Worm (Caenorhabditis elegans): ENCODE results near the gene F59E12.8.

The F59E12.8 gene

ce11 chrII:5594210-5594764, 42.4 kb downstream of the F59E12.8 start, which contains the start of gene ttc-4 (continued):
- TF ChIP-seq fkh-10 (GFP tag; optimal IDR thresholded peaks at IDR 0.05), result no peak
- peak; percentile 54 for TF ChIP-seq F13H6.1 (tag; optimal IDR thresholded peaks at IDR 0.05)
- TF ChIP-seq mec-3 (tag; optimal IDR thresholded peaks at IDR 0.05; ENCODE audit: borderline replicate concordance), result no peak
- no peak for TF ChIP-seq hlh-13 (GFP tag; optimal IDR thresholded peaks at IDR 0.05)
- peak; percentile 56 for TF ChIP-seq ets-4 (tag; optimal IDR thresholded peaks at IDR 0.05)
- TF ChIP-seq rnt-1 (tag; optimal IDR thresholded peaks at IDR 0.05), result peak; percentile 33
- peak; percentile 71 for TF ChIP-seq C08G9.2 (tag; optimal IDR thresholded peaks at IDR 0.05)
- TF ChIP-seq dmd-4 (tag; optimal IDR thresholded peaks at IDR 0.05; ENCODE audit: borderline replicate concordance), result no peak
- TF ChIP-seq ceh-31 (tag; optimal IDR thresholded peaks at IDR 0.05), result peak; percentile 90
- no peak for TF ChIP-seq lin-11 (tag; optimal IDR thresholded peaks at IDR 0.05)
- TF ChIP-seq ceh-14 (tag; optimal IDR thresholded peaks at IDR 0.05), result peak; percentile 52
- no peak for TF ChIP-seq pros-1 (tag; optimal IDR thresholded peaks at IDR 0.05)
- no peak for TF ChIP-seq hlh-6 (tag; optimal IDR thresholded peaks at IDR 0.05)

- TF ChIP-seq rnt-1 (tag; optimal IDR thresholded peaks at IDR 0.05), result peak; percentile 37
- TF ChIP-seq unc-42 (tag; optimal IDR thresholded peaks at IDR 0.05), result peak; percentile 59
- TF ChIP-seq hlh-30 (tag; optimal IDR thresholded peaks at IDR 0.05; ENCODE audit: insufficient read depth), result peak; percentile 95
- no peak for TF ChIP-seq ahr-1 (tag; optimal IDR thresholded peaks at IDR 0.05)
- TF ChIP-seq hlh-8 (tag; optimal IDR thresholded peaks at IDR 0.05), result peak; percentile 13
- TF ChIP-seq nhr-11 (tag; optimal IDR thresholded peaks at IDR 0.05), result no peak
- TF ChIP-seq ceh-14 (tag; optimal IDR thresholded peaks at IDR 0.05), result no peak
- TF ChIP-seq sdc-2 (tag; optimal IDR thresholded peaks at IDR 0.05), result peak; percentile 33
- TF ChIP-seq lin-11 (tag; optimal IDR thresholded peaks at IDR 0.05), result no peak
- peak; percentile 72 for TF ChIP-seq nfya-1 (tag; optimal IDR thresholded peaks at IDR 0.05)
- no peak for TF ChIP-seq ztf-16 (tag; optimal IDR thresholded peaks at IDR 0.05)
- peak; percentile 38 for TF ChIP-seq hlh-6 (tag; optimal IDR thresholded peaks at IDR 0.05)
- TF ChIP-seq ref-2 (tag; optimal IDR thresholded peaks at IDR 0.05), result peak; percentile 56
- peak; percentile 81 for TF ChIP-seq ceh-18 (tag; optimal IDR thresholded peaks at IDR 0.05)
- peak; percentile 69 for TF ChIP-seq ceh-34 (tag; optimal IDR thresholded peaks at IDR 0.05)
- TF ChIP-seq sox-2 (GFP tag; IDR thresholded peaks at IDR 0.05), result peak; percentile 18; the same call in 1 of the 2 replicates
- peak; percentile 76 for TF ChIP-seq tbx-2 (tag; optimal IDR thresholded peaks at IDR 0.05)
- no peak for TF ChIP-seq K02D7.2 (tag; optimal IDR thresholded peaks at IDR 0.05)
- no peak for TF ChIP-seq F13H6.1 (tag; optimal IDR thresholded peaks at IDR 0.05)
- TF ChIP-seq K09A11.1 (tag; optimal IDR thresholded peaks at IDR 0.05; ENCODE audit: insufficient read depth), result no peak
- TF ChIP-seq elt-2 (tag; optimal IDR thresholded peaks at IDR 0.05), result peak; percentile 57
- no peak for TF ChIP-seq pha-2 (tag; optimal IDR thresholded peaks at IDR 0.05)
- TF ChIP-seq ceh-31 (tag; optimal IDR thresholded peaks at IDR 0.05), result peak; percentile 65
- TF ChIP-seq unc-55 (GFP tag; optimal IDR thresholded peaks at IDR 0.05), result peak; percentile 64
- TF ChIP-seq C08G9.2 (tag; optimal IDR thresholded peaks at IDR 0.05), result no peak
- TF ChIP-seq fkh-6 (tag; optimal IDR thresholded peaks at IDR 0.05), result no peak
- 0 out of 2 replicates have a peak, but pooled peaks have one; percentile 24 for TF ChIP-seq ceh-45 (GFP tag; IDR thresholded peaks at IDR 0.05)
These were observed 43.3 kb downstream of the F59E12.8 start, which contains the start of gene cdc-14 for ce11 chrII:5593377-5593932. Gene cdc-14, minus strand, starts transcription at chrII:5593427.

ce11 chrII:5592857-5593256, 43.9 kb downstream of the F59E12.8 start:
- TF ChIP-seq lin-11 (tag; optimal IDR thresholded peaks at IDR 0.05), result no peak

ce11 chrII:5591558-5591957, 45.2 kb downstream of the F59E12.8 start:
- no peak for TF ChIP-seq rnt-1 (tag; optimal IDR thresholded peaks at IDR 0.05)
- TF ChIP-seq ceh-34 (tag; optimal IDR thresholded peaks at IDR 0.05), result no peak
- TF ChIP-seq pat-9 (tag; optimal IDR thresholded peaks at IDR 0.05), result no peak
- TF ChIP-seq fkh-6 (tag; optimal IDR thresholded peaks at IDR 0.05), result no peak
- no peak for TF ChIP-seq hlh-13 (GFP tag; optimal IDR thresholded peaks at IDR 0.05)
- no peak for TF ChIP-seq odd-2 (tag; optimal IDR thresholded peaks at IDR 0.05)
- no peak for TF ChIP-seq hlh-15 (tag; optimal IDR thresholded peaks at IDR 0.05)
- no peak for TF ChIP-seq dmd-4 (tag; optimal IDR thresholded peaks at IDR 0.05; ENCODE audit: borderline replicate concordance)
- TF ChIP-seq ztf-16 (tag; optimal IDR thresholded peaks at IDR 0.05), result no peak
- TF ChIP-seq fax-1 (tag; optimal IDR thresholded peaks at IDR 0.05), result no peak
- no peak for TF ChIP-seq gmeb-2 (tag; optimal IDR thresholded peaks at IDR 0.05)
- TF ChIP-seq mec-3 (tag; optimal IDR thresholded peaks at IDR 0.05; ENCODE audit: borderline replicate concordance), result no peak
- TF ChIP-seq elt-2 (tag; optimal IDR thresholded peaks at IDR 0.05), result no peak
- TF ChIP-seq pros-1 (tag; optimal IDR thresholded peaks at IDR 0.05), result no peak

Measured in whole organism, late embryonic.